Worm (Caenorhabditis elegans) whole organism, early embryonic: ENCODE results near the gene moc-5.

Experiments
- B0310.2 ChIP-seq: sonication (generic microtip); optimal IDR thresholded peaks from 2 replicates; lab custom pipeline; 2016; ENCODE audit warnings: mild to moderate bottlenecking, missing genetic modification characterization, missing compliant biosample characterization
- F13C5.2 ChIP-seq: sonication (generic microtip); optimal IDR thresholded peaks from 2 replicates; lab custom pipeline; 2017; ENCODE audit warnings: mild to moderate bottlenecking, missing genetic modification characterization, inconsistent platforms, missing compliant biosample characterization
- aly-1 ChIP-seq: sonication (generic microtip); optimal IDR thresholded peaks from 2 replicates; lab custom pipeline; 2016; ENCODE audit warnings: missing genetic modification characterization, missing compliant biosample characterization
- ama-1 ChIP-seq: fragments of 150-350 bp; optimal IDR thresholded peaks from 2 replicates; lab custom pipeline; 2014
- ceh-13 ChIP-seq: fragments of 200-800 bp; sonication (Bioruptor generic); optimal IDR thresholded peaks from 2 replicates; lab custom pipeline; 2018; ENCODE audit warnings: mild to moderate bottlenecking, missing genetic modification characterization, missing compliant biosample characterization
- ceh-36 ChIP-seq: sonication (generic microtip); optimal IDR thresholded peaks from 2 replicates; lab custom pipeline; 2016; ENCODE audit warnings: missing genetic modification characterization, inconsistent platforms, missing compliant biosample characterization
- ets-7 ChIP-seq: sonication (generic microtip); optimal IDR thresholded peaks from 2 replicates; lab custom pipeline; 2016; ENCODE audit warnings: missing genotype, missing genetic modification characterization, missing compliant biosample characterization
- flt-1 ChIP-seq: fragments of 200-800 bp; sonication (Bioruptor generic); IDR thresholded peaks from 2 replicates; pipeline ENCODE4 v1.3.6; 2022; ENCODE audit warnings: missing genetic modification characterization, missing compliant biosample characterization
- hmbx-1 ChIP-seq: sonication (generic microtip); optimal IDR thresholded peaks from 2 replicates; lab custom pipeline; 2016; ENCODE audit warnings: mild to moderate bottlenecking, missing genetic modification characterization, missing compliant biosample characterization
- hmg-4 ChIP-seq: fragments of 200-800 bp; sonication (Bioruptor generic); optimal IDR thresholded peaks from 2 replicates; lab custom pipeline; 2018; ENCODE audit warnings: mild to moderate bottlenecking, missing genetic modification characterization, missing compliant biosample characterization
- hnd-1 ChIP-seq: sonication (generic microtip); optimal IDR thresholded peaks from 2 replicates; lab custom pipeline; 2016; ENCODE audit warnings: missing genetic modification characterization, missing compliant biosample characterization
- pes-1 ChIP-seq: fragments of 200-800 bp; sonication (Bioruptor generic); IDR thresholded peaks from 2 replicates; pipeline ENCODE4 v1.3.6; 2022; ENCODE audit warnings: missing genetic modification reagents, missing genetic modification characterization, missing compliant biosample characterization
- scrt-1 ChIP-seq: fragments of 200-800 bp; sonication (Bioruptor generic); IDR thresholded peaks from 2 replicates; pipeline ENCODE4 v1.3.6; 2022; ENCODE audit warnings: missing genetic modification characterization, missing compliant biosample characterization
- sea-1 ChIP-seq: fragments of 200-800 bp; sonication (Bioruptor generic); conservative IDR thresholded peaks from 2 replicates; pipeline ENCODE4 v1.3.6; 2022; ENCODE audit warnings: missing genetic modification characterization, missing compliant biosample characterization
- tbx-11 ChIP-seq: fragments of 200-800 bp; sonication (Bioruptor generic); IDR thresholded peaks from 2 replicates; pipeline ENCODE4 v1.3.6; 2022; ENCODE audit warnings: missing genetic modification characterization, missing compliant biosample characterization
- tbx-37 ChIP-seq: fragments of 200-800 bp; sonication (Bioruptor generic); conservative IDR thresholded peaks from 2 replicates; pipeline ENCODE4 v1.3.6; 2022; ENCODE audit warnings: missing genetic modification reagents, missing genetic modification characterization, missing compliant biosample characterization
- tra-4 ChIP-seq: sonication (generic microtip); optimal IDR thresholded peaks from 2 replicates; lab custom pipeline; 2017; ENCODE audit warnings: missing genetic modification characterization, missing compliant biosample characterization

moc-5 gene

ce11 chrX:9529360-9529759 lies 36.4 kb downstream of the moc-5 start, which contains the start of gene C07B5.4:
Gene C07B5.4, plus strand, starts transcription at chrX:9529660.
- TF ChIP-seq hnd-1 (tag; lab: Kevin White, UChicago) = no peak
- no peak for TF ChIP-seq ceh-13
- no peak for TF ChIP-seq tra-4
- no peak for TF ChIP-seq pes-1 (GFP tag; lab: Robert Waterston, UW)
- no peak for TF ChIP-seq aly-1 (tag; lab: Kevin White, UChicago)
- no peak for TF ChIP-seq hmbx-1
- TF ChIP-seq F13C5.2 (tag; lab: Kevin White, UChicago) = no peak
- no peak for TF ChIP-seq tbx-11 (GFP tag; lab: Robert Waterston, UW)
- TF ChIP-seq sea-1 (GFP tag; lab: Robert Waterston, UW) = no peak
- TF ChIP-seq flt-1 (GFP tag; lab: Robert Waterston, UW) = no peak
- TF ChIP-seq ets-7 (tag; lab: Kevin White, UChicago) = no peak
- TF ChIP-seq scrt-1 (GFP tag; lab: Robert Waterston, UW) = no peak
- TF ChIP-seq ceh-36 (tag; lab: Kevin White, UChicago) = no peak

- TF ChIP-seq tbx-11 (GFP tag; lab: Robert Waterston, UW) = no peak
- TF ChIP-seq ets-7 (tag; lab: Kevin White, UChicago) = no peak
- no peak for TF ChIP-seq flt-1 (GFP tag; lab: Robert Waterston, UW)
- TF ChIP-seq B0310.2 = no peak
- no peak for TF ChIP-seq pes-1 (GFP tag; lab: Robert Waterston, UW)
- TF ChIP-seq scrt-1 (GFP tag; lab: Robert Waterston, UW) = no peak
- TF ChIP-seq ceh-13 = no peak
- TF ChIP-seq F13C5.2 (tag; lab: Kevin White, UChicago) = no peak
- TF ChIP-seq hmbx-1 = no peak
- no peak for TF ChIP-seq tbx-37 (GFP tag; lab: Robert Waterston, UW)
- TF ChIP-seq hnd-1 (tag; lab: Kevin White, UChicago) = no peak
- TF ChIP-seq ceh-36 (tag; lab: Kevin White, UChicago) = no peak
- no peak for TF ChIP-seq aly-1 (tag; lab: Kevin White, UChicago)
- TF ChIP-seq sea-1 (GFP tag; lab: Robert Waterston, UW) = no peak
- TF ChIP-seq ama-1 (lab: Kevin White, UChicago) = no peak
- no peak for TF ChIP-seq tra-4
- TF ChIP-seq hmg-4 = no peak
Observed at ce11 chrX:9527898-9528297, 37.9 kb downstream of the moc-5 start.

ce11 chrX:9523118-9523517 lies 42.7 kb downstream of the moc-5 start, which contains the start of gene C07B5.3:
Gene C07B5.3, minus strand, starts transcription at chrX:9523218.
- no peak for TF ChIP-seq scrt-1 (GFP tag; lab: Robert Waterston, UW)
- TF ChIP-seq pes-1 (GFP tag; lab: Robert Waterston, UW) = no peak
- no peak for TF ChIP-seq B0310.2
- no peak for TF ChIP-seq hmbx-1
- TF ChIP-seq hmg-4 = no peak
- no peak for TF ChIP-seq sea-1 (GFP tag; lab: Robert Waterston, UW)
- no peak for TF ChIP-seq tra-4
- no peak for TF ChIP-seq ceh-13
- no peak for TF ChIP-seq ets-7 (tag; lab: Kevin White, UChicago)
- no peak for TF ChIP-seq aly-1 (tag; lab: Kevin White, UChicago)
- no peak for TF ChIP-seq hnd-1 (tag; lab: Kevin White, UChicago)
- TF ChIP-seq tbx-37 (GFP tag; lab: Robert Waterston, UW) = no peak
- TF ChIP-seq ceh-36 (tag; lab: Kevin White, UChicago) = no peak
- no peak for TF ChIP-seq ama-1 (lab: Kevin White, UChicago)
- TF ChIP-seq tbx-11 (GFP tag; lab: Robert Waterston, UW) = no peak
- TF ChIP-seq flt-1 (GFP tag; lab: Robert Waterston, UW) = no peak
- TF ChIP-seq F13C5.2 (tag; lab: Kevin White, UChicago) = no peak

- no peak for TF ChIP-seq B0310.2
- TF ChIP-seq hmg-4 = no peak
- TF ChIP-seq hmbx-1 = no peak
- no peak for TF ChIP-seq scrt-1 (GFP tag; lab: Robert Waterston, UW)
- TF ChIP-seq pes-1 (GFP tag; lab: Robert Waterston, UW) = no peak
- no peak for TF ChIP-seq aly-1 (tag; lab: Kevin White, UChicago)
- no peak for TF ChIP-seq ceh-13
- no peak for TF ChIP-seq tbx-37 (GFP tag; lab: Robert Waterston, UW)
- TF ChIP-seq ets-7 (tag; lab: Kevin White, UChicago) = no peak
- no peak for TF ChIP-seq tbx-11 (GFP tag; lab: Robert Waterston, UW)
Observed at ce11 chrX:9518719-9519118, 47.1 kb downstream of the moc-5 start, which contains the start of gene C07B5.6. Gene C07B5.6, plus strand, starts transcription at chrX:9519019.

- TF ChIP-seq ama-1 (lab: Kevin White, UChicago) (no peak), tbx-11 (GFP tag; lab: Robert Waterston, UW) (no peak), ceh-36 (tag; lab: Kevin White, UChicago) (no peak), ets-7 (tag; lab: Kevin White, UChicago) (no peak), F13C5.2 (tag; lab: Kevin White, UChicago) (no peak), B0310.2 (no peak), hnd-1 (tag; lab: Kevin White, UChicago) (no peak), hmg-4 (no peak), ceh-13 (no peak), scrt-1 (GFP tag; lab: Robert Waterston, UW) (no peak), tbx-37 (GFP tag; lab: Robert Waterston, UW) (no peak), flt-1 (GFP tag; lab: Robert Waterston, UW) (no peak), tra-4 (no peak), hmbx-1 (no peak), pes-1 (GFP tag; lab: Robert Waterston, UW) (no peak), sea-1 (GFP tag; lab: Robert Waterston, UW) (no peak), aly-1 (tag; lab: Kevin White, UChicago) (no peak)
Observed at ce11 chrX:9517106-9517505, 48.7 kb downstream of the moc-5 start, which contains the start of gene C07B5.2. Gene C07B5.2, minus strand, starts transcription at chrX:9517206.

ce11 chrX:9512457-9512856 lies 53.3 kb downstream of the moc-5 start:
- TF ChIP-seq aly-1 (tag; lab: Kevin White, UChicago) (no peak), ceh-13 (no peak), tbx-11 (GFP tag; lab: Robert Waterston, UW) (no peak), flt-1 (GFP tag; lab: Robert Waterston, UW) (no peak), hmbx-1 (no peak), hnd-1 (tag; lab: Kevin White, UChicago) (no peak), tbx-37 (GFP tag; lab: Robert Waterston, UW) (no peak), F13C5.2 (tag; lab: Kevin White, UChicago) (no peak), sea-1 (GFP tag; lab: Robert Waterston, UW) (no peak), ceh-36 (tag; lab: Kevin White, UChicago) (no peak), B0310.2 (no peak)
